Worm (Caenorhabditis elegans) whole organism, L1 larva: ENCODE results near the gene pho-9.

ENCODE experiments used
- C04F5.9 ChIP-seq: sonication (generic microtip); optimal IDR thresholded peaks from 2 replicates; lab custom pipeline; 2016; ENCODE audit warnings: missing genetic modification characterization, missing compliant biosample characterization
- C16A3.4 ChIP-seq: fragments of 150-350 bp; optimal IDR thresholded peaks from 2 replicates; lab custom pipeline; 2014; ENCODE audit warnings: missing biosample characterization, missing genetic modification characterization
- F16B12.6 ChIP-seq: fragments of 150-350 bp; optimal IDR thresholded peaks from 2 replicates; lab custom pipeline; 2014; ENCODE audit warnings: missing biosample characterization, missing genetic modification characterization
- Y116A8C.19 ChIP-seq: sonication (generic microtip); optimal IDR thresholded peaks from 2 replicates; lab custom pipeline; 2016; ENCODE audit warnings: missing compliant biosample characterization, missing genetic modification characterization, borderline replicate concordance
- aha-1 ChIP-seq: fragments of 150-350 bp; optimal IDR thresholded peaks from 2 replicates; lab custom pipeline; 2014; ENCODE audit warnings: missing biosample characterization, missing genetic modification characterization
- alr-1 ChIP-seq: fragments of 200-800 bp; sonication (Bioruptor generic); optimal IDR thresholded peaks from 2 replicates; lab custom pipeline; 2018; ENCODE audit warnings: borderline replicate concordance, mild to moderate bottlenecking, missing genetic modification characterization, missing compliant biosample characterization
- ama-1 ChIP-seq: fragments of 150-350 bp; optimal IDR thresholded peaks from 2 replicates; lab custom pipeline; 2014
- ceh-63 ChIP-seq: fragments of 200-800 bp; sonication (Bioruptor generic); optimal IDR thresholded peaks from 2 replicates; lab custom pipeline; 2018; ENCODE audit warnings: mild to moderate bottlenecking, missing genetic modification characterization, missing compliant biosample characterization
- ceh-8 ChIP-seq: fragments of 200-800 bp; sonication (Bioruptor generic); optimal IDR thresholded peaks from 2 replicates; lab custom pipeline; 2018; ENCODE audit warnings: mild to moderate bottlenecking, missing genetic modification characterization, moderate library complexity, missing compliant biosample characterization
- ceh-82 ChIP-seq, 3 experiments: fragments of 150-350 bp in 1 of 3; sonication (generic microtip) in 2 of 3; optimal IDR thresholded peaks; 2 replicates each; lab custom pipeline; 2014 to 2017; ENCODE audit warnings: missing biosample characterization in 3 of 3, missing genetic modification characterization in 3 of 3
- dpl-1 ChIP-seq, 3 experiments: fragments of 150-350 bp in 2 of 3; sonication (generic microtip) in 1 of 3; optimal IDR thresholded peaks; 2 replicates each; lab custom pipeline; 2014 to 2017; ENCODE audit warnings: missing biosample characterization in 3 of 3, missing genetic modification characterization in 3 of 3, missing genetic modification reagents in 3 of 3
- dsc-1 ChIP-seq: sonication (generic microtip); optimal IDR thresholded peaks from 2 replicates; lab custom pipeline; 2016; ENCODE audit warnings: mild to moderate bottlenecking, missing genetic modification characterization, missing compliant biosample characterization
- efl-1 ChIP-seq, 4 experiments: fragments of 150-350 bp; optimal IDR thresholded peaks in 3 of 4; peaks in 1 of 4; 1 replicate in 1 of 4; 2 replicates in 3 of 4; lab custom pipeline; 2014; ENCODE audit warnings: missing biosample characterization in 2 of 4, missing genetic modification characterization in 2 of 4, missing genetic modification reagents in 2 of 4
- efl-3 ChIP-seq: fragments of 200-800 bp; sonication (Bioruptor generic); optimal IDR thresholded peaks from 2 replicates; lab custom pipeline; 2018; ENCODE audit warnings: mild to moderate bottlenecking, missing genetic modification characterization, missing compliant biosample characterization
- egl-27 ChIP-seq, 2 experiments: fragments of 150-350 bp in 1 of 2; sonication (generic microtip); optimal IDR thresholded peaks; 3 replicates each; lab custom pipeline; 2017 to 2018; ENCODE audit warnings: missing biosample characterization in 2 of 2, missing genetic modification characterization in 2 of 2, missing genetic modification reagents in 2 of 2
- elt-2 ChIP-seq: sonication (generic microtip); optimal IDR thresholded peaks from 2 replicates; lab custom pipeline; 2016; ENCODE audit warnings: missing genetic modification characterization, mild to moderate bottlenecking, inconsistent platforms, missing compliant biosample characterization, missing genetic modification reagents
- elt-3 ChIP-seq, 6 experiments: fragments of 150-350 bp in 1 of 6; sonication (generic microtip); optimal IDR thresholded peaks; 2 replicates each; lab custom pipeline; 2017 to 2018; ENCODE audit warnings: missing biosample characterization in 6 of 6, missing genetic modification characterization in 6 of 6, inconsistent platforms in 1 of 6
- fkh-8 ChIP-seq: sonication (generic microtip); optimal IDR thresholded peaks from 2 replicates; lab custom pipeline; 2016; ENCODE audit warnings: mild to moderate bottlenecking, missing genetic modification characterization, missing compliant biosample characterization
- fos-1 ChIP-seq: fragments of 150-350 bp; optimal IDR thresholded peaks from 2 replicates; lab custom pipeline; 2014; ENCODE audit warnings: missing biosample characterization, missing genetic modification characterization
- hlh-17 ChIP-seq: fragments of 200-800 bp; sonication (Bioruptor generic); optimal IDR thresholded peaks from 2 replicates; lab custom pipeline; 2018; ENCODE audit warnings: missing genetic modification characterization, mild to moderate bottlenecking, missing compliant biosample characterization, moderate library complexity, borderline replicate concordance
- jun-1 ChIP-seq: fragments of 150-350 bp; optimal IDR thresholded peaks from 2 replicates; lab custom pipeline; 2014; ENCODE audit warnings: missing biosample characterization, missing genetic modification reagents, missing genetic modification characterization
- lin-13 ChIP-seq: fragments of 150-350 bp; optimal IDR thresholded peaks from 2 replicates; lab custom pipeline; 2014; ENCODE audit warnings: missing biosample characterization, missing genetic modification reagents, missing genetic modification characterization
- lin-15B ChIP-seq: fragments of 150-350 bp; sonication (generic microtip); optimal IDR thresholded peaks from 3 replicates; lab custom pipeline; 2014; ENCODE audit warnings: missing biosample characterization, missing genetic modification characterization
- lin-35 ChIP-seq, 2 experiments: fragments of 150-350 bp; optimal IDR thresholded peaks; 2 replicates each; lab custom pipeline; 2014; ENCODE audit warnings: missing biosample characterization in 2 of 2, missing genetic modification characterization in 2 of 2, missing genetic modification reagents in 2 of 2
- lin-39 ChIP-seq: fragments of 150-350 bp; optimal IDR thresholded peaks from 2 replicates; lab custom pipeline; 2014; ENCODE audit warnings: missing biosample characterization, missing genetic modification reagents, missing genetic modification characterization
- lsy-2 ChIP-seq, 2 experiments: fragments of 150-350 bp; optimal IDR thresholded peaks; 2 replicates each; lab custom pipeline; 2014; ENCODE audit warnings: missing biosample characterization in 2 of 2, missing genetic modification characterization in 2 of 2
- mab-9 ChIP-seq: fragments of 200-800 bp; sonication (Bioruptor generic); IDR thresholded peaks from 2 replicates; pipeline ENCODE4 v1.3.6; 2022; ENCODE audit warnings: missing genetic modification reagents, missing genetic modification characterization, missing compliant biosample characterization
- mdl-1 ChIP-seq, 2 experiments: fragments of 150-350 bp; optimal IDR thresholded peaks; 2 replicates each; lab custom pipeline; 2014 to 2017; ENCODE audit warnings: missing biosample characterization in 2 of 2, missing genetic modification characterization in 2 of 2, inconsistent platforms in 1 of 2
- mep-1 ChIP-seq: fragments of 150-350 bp; optimal IDR thresholded peaks from 2 replicates; lab custom pipeline; 2014; ENCODE audit warnings: missing biosample characterization, missing genetic modification characterization
- nhr-11 ChIP-seq: fragments of 150-350 bp; optimal IDR thresholded peaks from 2 replicates; lab custom pipeline; 2014; ENCODE audit warnings: missing biosample characterization, missing genetic modification characterization
- nhr-19 ChIP-seq: fragments of 200-800 bp; sonication (Bioruptor generic); conservative IDR thresholded peaks from 2 replicates; pipeline ENCODE4 v1.3.6; 2022; ENCODE audit warnings: missing genetic modification characterization, missing compliant biosample characterization
- nhr-20 ChIP-seq: sonication (generic microtip); optimal IDR thresholded peaks from 2 replicates; lab custom pipeline; 2016; ENCODE audit warnings: mild to moderate bottlenecking, missing genetic modification characterization, missing compliant biosample characterization
- nhr-237 ChIP-seq: fragments of 150-350 bp; optimal IDR thresholded peaks from 2 replicates; lab custom pipeline; 2014; ENCODE audit warnings: missing biosample characterization, missing genetic modification characterization
- nhr-47 ChIP-seq: sonication (generic microtip); optimal IDR thresholded peaks from 2 replicates; lab custom pipeline; 2016; ENCODE audit warnings: mild to moderate bottlenecking, missing genetic modification characterization, moderate library complexity, missing compliant biosample characterization
- nhr-71 ChIP-seq: sonication (generic microtip); optimal IDR thresholded peaks from 2 replicates; lab custom pipeline; 2016; ENCODE audit warnings: mild to moderate bottlenecking, missing genetic modification characterization, moderate library complexity, missing compliant biosample characterization
- nhr-90 ChIP-seq: sonication (generic microtip); optimal IDR thresholded peaks from 2 replicates; lab custom pipeline; 2016; ENCODE audit warnings: mild to moderate bottlenecking, missing genetic modification characterization, missing compliant biosample characterization; ENCODE audit not compliant: poor library complexity
- pax-3 ChIP-seq: fragments of 200-800 bp; sonication (Bioruptor generic); optimal IDR thresholded peaks from 2 replicates; lab custom pipeline; 2018; ENCODE audit warnings: mild to moderate bottlenecking, missing genetic modification characterization, moderate library complexity, missing compliant biosample characterization
- snpc-4 ChIP-seq: fragments of 150-350 bp; optimal IDR thresholded peaks from 2 replicates; lab custom pipeline; 2014; ENCODE audit warnings: missing biosample characterization, missing genetic modification characterization
- snu-23 ChIP-seq: sonication (generic microtip); optimal IDR thresholded peaks from 2 replicates; lab custom pipeline; 2016; ENCODE audit warnings: missing genetic modification characterization, missing compliant biosample characterization
- sptf-1 ChIP-seq: fragments of 150-350 bp; optimal IDR thresholded peaks from 2 replicates; lab custom pipeline; 2014; ENCODE audit warnings: missing biosample characterization, missing genetic modification characterization
- swsn-7 ChIP-seq: sonication (generic microtip); optimal IDR thresholded peaks from 2 replicates; lab custom pipeline; 2016; ENCODE audit warnings: missing genetic modification characterization, missing compliant biosample characterization
- tbx-2 ChIP-seq: sonication (generic microtip); optimal IDR thresholded peaks from 2 replicates; lab custom pipeline; 2016; ENCODE audit warnings: missing genetic modification characterization, missing compliant biosample characterization
- unc-86 ChIP-seq: sonication (generic microtip); optimal IDR thresholded peaks from 2 replicates; lab custom pipeline; 2016; ENCODE audit warnings: missing genetic modification characterization, missing compliant biosample characterization
- vab-15 ChIP-seq: sonication (generic microtip); optimal IDR thresholded peaks from 2 replicates; lab custom pipeline; 2017; ENCODE audit warnings: missing genotype, mild to moderate bottlenecking, missing genetic modification characterization, missing compliant biosample characterization
- xbp-1 ChIP-seq: sonication (generic microtip); optimal IDR thresholded peaks from 2 replicates; lab custom pipeline; 2016; ENCODE audit warnings: missing genetic modification characterization, missing compliant biosample characterization
- zag-1 ChIP-seq: fragments of 150-350 bp; optimal IDR thresholded peaks from 2 replicates; lab custom pipeline; 2014; ENCODE audit warnings: missing biosample characterization, missing genetic modification characterization
- zip-4 ChIP-seq: fragments of 200-800 bp; sonication (Bioruptor generic); optimal IDR thresholded peaks from 2 replicates; lab custom pipeline; 2018; ENCODE audit warnings: mild to moderate bottlenecking, missing genetic modification characterization, moderate library complexity, missing compliant biosample characterization

The pho-9 gene

DNA sequence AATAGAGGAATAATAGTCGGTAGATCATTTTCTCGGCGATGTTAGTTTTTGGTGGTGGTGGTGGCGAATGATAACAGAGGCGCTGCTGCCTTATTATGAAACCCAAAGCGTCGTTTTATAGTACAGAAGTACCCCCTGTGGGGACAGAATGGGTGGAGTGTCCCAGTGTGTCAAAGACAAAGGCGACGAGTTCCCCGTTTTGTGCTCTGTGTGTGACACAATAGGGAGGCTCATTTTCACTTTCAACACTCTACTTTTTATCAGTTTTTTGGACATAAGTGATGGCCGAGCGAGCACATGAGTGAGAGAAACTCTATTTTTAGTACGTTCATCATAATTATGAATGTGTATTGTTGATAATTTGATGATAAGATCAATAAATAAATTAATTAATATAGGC, at the start of gene pho-9:
pho-9 (minus strand) TSS at position 91 of the 400 bp plus-strand sequence.
- TF ChIP-seq mdl-1 (tag; optimal IDR thresholded peaks at IDR 0.05; lab: Kevin White, UChicago) (peak in 1 of 2 experiments; percentile 7), jun-1 (tag; lab: Kevin White, UChicago) (peak; percentile 52), dpl-1 (GFP tag; optimal IDR thresholded peaks at IDR 0.05; lab: Kevin White, UChicago) (no peak), elt-2 (peak; percentile 81), lin-35 (GFP tag; optimal IDR thresholded peaks at IDR 0.05; lab: Kevin White, UChicago) (peak in 1 of 2 experiments; percentile 31)

DNA sequence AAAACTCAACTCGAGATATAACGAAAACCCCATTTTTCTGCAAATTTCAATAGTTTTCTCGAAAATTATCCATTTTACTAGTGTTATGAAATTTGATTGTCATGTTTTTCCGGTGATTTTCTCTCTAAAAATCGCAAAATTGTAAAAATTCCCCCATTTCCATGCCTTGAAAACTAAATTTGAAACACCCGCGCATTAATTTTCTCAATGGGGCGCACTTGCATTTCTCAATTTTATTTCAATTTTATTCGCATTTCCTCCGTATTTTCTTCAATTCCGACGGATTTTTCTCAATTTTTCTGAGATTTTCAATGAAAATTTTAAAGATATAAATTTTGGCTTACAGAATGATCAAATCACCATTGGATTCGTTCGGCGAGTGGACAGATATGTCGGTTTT, 44.5 kb upstream of the pho-9 start, which contains the start of gene Y71H2AM.3:
Y71H2AM.3 (plus strand) TSS at position 347 of the 400 bp plus-strand sequence.
- no peak for TF ChIP-seq efl-3
- peak; percentile 11 for TF ChIP-seq jun-1 (tag; lab: Kevin White, UChicago)
- peak; percentile 23 for TF ChIP-seq lin-13
- TF ChIP-seq dpl-1 (GFP tag; optimal IDR thresholded peaks at IDR 0.05; lab: Kevin White, UChicago): peak; percentile 92 to 94 (median 93)
- peak; percentile 41 for TF ChIP-seq swsn-7 (tag; lab: Kevin White, UChicago)
- peak; percentile 27 for TF ChIP-seq nhr-20 (tag; lab: Kevin White, UChicago)
- TF ChIP-seq lin-35 (GFP tag; optimal IDR thresholded peaks at IDR 0.05; lab: Kevin White, UChicago): peak; percentile 95 to 96
- no peak for TF ChIP-seq zag-1 (tag; lab: Kevin White, UChicago)
- no peak for TF ChIP-seq alr-1 (tag; lab: Kevin White, UChicago)
- TF ChIP-seq C04F5.9 (tag; lab: Kevin White, UChicago): peak; percentile 40
- peak; percentile 66 for TF ChIP-seq nhr-71 (tag; lab: Kevin White, UChicago)
- peak; percentile 23 for TF ChIP-seq unc-86
- TF ChIP-seq C16A3.4 (tag; lab: Kevin White, UChicago): peak; percentile 6
- TF ChIP-seq ceh-82 (tag; optimal IDR thresholded peaks at IDR 0.05; lab: Kevin White, UChicago): peak in 2 of 3 experiments; percentile 25 to 67
- no peak for TF ChIP-seq nhr-11 (tag; lab: Kevin White, UChicago)
- no peak for TF ChIP-seq Y116A8C.19 (tag; lab: Kevin White, UChicago)
- TF ChIP-seq xbp-1 (tag; lab: Kevin White, UChicago): peak; percentile 52
- TF ChIP-seq snu-23 (GFP tag; lab: Kevin White, UChicago): peak; percentile 43
- TF ChIP-seq vab-15 (tag; lab: Kevin White, UChicago): peak; percentile 32
- no peak for TF ChIP-seq mdl-1 (tag; optimal IDR thresholded peaks at IDR 0.05; lab: Kevin White, UChicago)
- TF ChIP-seq pax-3 (tag; lab: Kevin White, UChicago): no peak
- TF ChIP-seq nhr-237 (tag; lab: Kevin White, UChicago): no peak
- peak; percentile 62 for TF ChIP-seq dsc-1 (tag; lab: Kevin White, UChicago)
- peak; percentile 10 for TF ChIP-seq zip-4
- peak; percentile 30 for TF ChIP-seq nhr-90
- peak; percentile 1 for TF ChIP-seq ama-1 (lab: Kevin White, UChicago)
- TF ChIP-seq ceh-8 (GFP tag; lab: Kevin White, UChicago): no peak
- peak; percentile 37 for TF ChIP-seq F16B12.6 (tag; lab: Kevin White, UChicago)
- TF ChIP-seq ceh-63 (GFP tag; lab: Kevin White, UChicago): no peak
- TF ChIP-seq efl-1 (optimal IDR thresholded peaks at IDR 0.05; lab: Kevin White, UChicago): peak; percentile 95 to 96
- peak; percentile 95 to 99 for TF ChIP-seq efl-1 (GFP tag; optimal IDR thresholded peaks at IDR 0.05 in 1 of 2; lab: Kevin White, UChicago)
- TF ChIP-seq lin-15B (tag; lab: Kevin White, UChicago): peak; percentile 48
- peak; percentile 38 for TF ChIP-seq fos-1
- peak in 1 of 6 experiments; percentile 37 for TF ChIP-seq elt-3 (tag; optimal IDR thresholded peaks at IDR 0.05; lab: Kevin White, UChicago)
- peak; percentile 51 for TF ChIP-seq nhr-19 (GFP tag; lab: Robert Waterston, UW)
- TF ChIP-seq tbx-2 (tag; lab: Kevin White, UChicago): peak; percentile 35
- peak; percentile 4 for TF ChIP-seq snpc-4 (tag; lab: Kevin White, UChicago)
- TF ChIP-seq aha-1: no peak
- TF ChIP-seq sptf-1 (tag; lab: Kevin White, UChicago): no peak
- TF ChIP-seq hlh-17: no peak
- TF ChIP-seq mep-1: peak; percentile 70
- TF ChIP-seq egl-27 (tag; optimal IDR thresholded peaks at IDR 0.05; lab: Kevin White, UChicago): no peak
- TF ChIP-seq mab-9 (GFP tag; lab: Robert Waterston, UW): no peak
- TF ChIP-seq nhr-47 (tag; lab: Kevin White, UChicago): peak; percentile 75
- peak; percentile 67 to 75 for TF ChIP-seq lsy-2 (tag; optimal IDR thresholded peaks at IDR 0.05; lab: Kevin White, UChicago)
- TF ChIP-seq lin-39 (tag; lab: Kevin White, UChicago): no peak
- peak; percentile 40 for TF ChIP-seq fkh-8 (tag; lab: Kevin White, UChicago)
